Fruit fly (Drosophila melanogaster): ENCODE measurements around the gene Top1.
A peak's percentile ranks its signal among the peaks of the same experiment; 100 is the strongest.

The Top1 gene

dm6 chrX:15303176-15304115 lies 15.8 kb upstream of the Top1 start (continued):
- TF ChIP-seq tup (GFP tag; optimal IDR thresholded peaks at IDR 0.05) (no peak), CG13894 (tag; optimal IDR thresholded peaks at IDR 0.05) (peak; percentile 80), gsb-n (tag; optimal IDR thresholded peaks at IDR 0.05) (no peak), pb (GFP tag; optimal IDR thresholded peaks at IDR 0.05) (no peak), CG7372 (GFP tag; IDR thresholded peaks at IDR 0.05) (peak; percentile 90), nau (GFP tag; optimal IDR thresholded peaks at IDR 0.05) (no peak), CG10462 (GFP tag; optimal IDR thresholded peaks at IDR 0.05) (no peak), kay (GFP tag; optimal IDR thresholded peaks at IDR 0.05) (no peak), CG16815 (GFP tag; optimal IDR thresholded peaks at IDR 0.05) (no peak), dimm (GFP tag; IDR thresholded peaks at IDR 0.05) (no peak), CG3281 (GFP tag; optimal IDR thresholded peaks at IDR 0.05) (no peak), Blimp-1 (GFP tag; optimal IDR thresholded peaks at IDR 0.05) (no peak), pan (optimal IDR thresholded peaks at IDR 0.05) (no peak), pan (GFP tag; optimal IDR thresholded peaks at IDR 0.05 in 1 of 2, IDR thresholded peaks at IDR 0.05 in 1 of 2) (no peak), CG14014 (GFP tag; IDR thresholded peaks at IDR 0.05) (no peak), Pdp1 (GFP tag; optimal IDR thresholded peaks at IDR 0.05) (peak in 1 of 2 experiments; percentile 13), Dip2 (GFP tag; IDR thresholded peaks at IDR 0.05) (no peak), Hr3 (GFP tag; optimal IDR thresholded peaks at IDR 0.05) (no peak), Six4 (GFP tag; optimal IDR thresholded peaks at IDR 0.05) (no peak), sug (tag; optimal IDR thresholded peaks at IDR 0.05) (peak; percentile 52), Scr (GFP tag; IDR thresholded peaks at IDR 0.05; ENCODE audit: partially characterized antibody) (no peak), crol (GFP tag; IDR thresholded peaks at IDR 0.05) (peak; percentile 92), prd (optimal IDR thresholded peaks at IDR 0.05) (no peak), prd (GFP tag; IDR thresholded peaks at IDR 0.05) (no peak), her (GFP tag; optimal IDR thresholded peaks at IDR 0.05) (no peak), toy (GFP tag; IDR thresholded peaks at IDR 0.05) (no peak)

- no peak for TF ChIP-seq CG10267 (tag; optimal IDR thresholded peaks at IDR 0.05)
- TF ChIP-seq Hr78 (GFP tag; optimal IDR thresholded peaks at IDR 0.05), result no peak
- TF ChIP-seq onecut (GFP tag; IDR thresholded peaks at IDR 0.05), result no peak
- no peak for TF ChIP-seq emc (GFP tag; optimal IDR thresholded peaks at IDR 0.05)
- no peak for TF ChIP-seq Gsc (GFP tag; IDR thresholded peaks at IDR 0.05)
- no peak for TF ChIP-seq bowl (GFP tag; IDR thresholded peaks at IDR 0.05)
- no peak for TF ChIP-seq tio (GFP tag; optimal IDR thresholded peaks at IDR 0.05)
- TF ChIP-seq eve (GFP tag; optimal IDR thresholded peaks at IDR 0.05), result no peak
- no peak for TF ChIP-seq br (optimal IDR thresholded peaks at IDR 0.05)
- no peak for TF ChIP-seq abd-A (tag; optimal IDR thresholded peaks at IDR 0.05)
- TF ChIP-seq Bteb2 (GFP tag; optimal IDR thresholded peaks at IDR 0.05), result no peak
- no peak for TF ChIP-seq CG16815 (GFP tag; optimal IDR thresholded peaks at IDR 0.05)
- no peak for TF ChIP-seq stc (GFP tag; IDR thresholded peaks at IDR 0.05)
- no peak for TF ChIP-seq ftz-f1 (GFP tag; optimal IDR thresholded peaks at IDR 0.05)
- TF ChIP-seq Camta (GFP tag; optimal IDR thresholded peaks at IDR 0.05), result no peak
- TF ChIP-seq Six4 (GFP tag; optimal IDR thresholded peaks at IDR 0.05), result no peak
- TF ChIP-seq pum (GFP tag; optimal IDR thresholded peaks at IDR 0.05), result no peak
- TF ChIP-seq ro (GFP tag; IDR thresholded peaks at IDR 0.05), result no peak
- no peak for TF ChIP-seq az2 (GFP tag; optimal IDR thresholded peaks at IDR 0.05)
- no peak for TF ChIP-seq tx (GFP tag; optimal IDR thresholded peaks at IDR 0.05)
- TF ChIP-seq seq (GFP tag; IDR thresholded peaks at IDR 0.05), result no peak
- no peak for TF ChIP-seq B-H2 (GFP tag; optimal IDR thresholded peaks at IDR 0.05)
- TF ChIP-seq al (GFP tag; IDR thresholded peaks at IDR 0.05), result no peak
- TF ChIP-seq gce (GFP tag; IDR thresholded peaks at IDR 0.05), result peak; percentile 59; the same call in 2 of the 3 replicates
- no peak for TF ChIP-seq CG1832 (GFP tag; optimal IDR thresholded peaks at IDR 0.05)
- TF ChIP-seq CG11695 (GFP tag; IDR thresholded peaks at IDR 0.05), result peak; percentile 45; the same call in 1 of the 3 replicates
- TF ChIP-seq CG15269 (tag; optimal IDR thresholded peaks at IDR 0.05), result peak; percentile 36
These were observed 15.1 kb upstream of the Top1 start for dm6 chrX:15304211-15304610.
